Worm (Caenorhabditis elegans) whole organism, L3 larva: Measurements from ENCODE around the gene str-229.

ENCODE experiments used
- ZK546.5 ChIP-seq: sonication (generic microtip); optimal IDR thresholded peaks from 2 replicates; lab custom pipeline; 2017; ENCODE audit warnings: missing biosample characterization, missing genetic modification characterization
- aly-2 ChIP-seq: fragments of 150-350 bp; optimal IDR thresholded peaks from 2 replicates; lab custom pipeline; 2014; ENCODE audit warnings: missing biosample characterization, missing genetic modification characterization
- ceh-16 ChIP-seq: sonication (generic microtip); optimal IDR thresholded peaks from 2 replicates; lab custom pipeline; 2017; ENCODE audit warnings: missing biosample characterization, missing genetic modification characterization
- ceh-28 ChIP-seq: fragments of 150-350 bp; optimal IDR thresholded peaks from 2 replicates; lab custom pipeline; 2014; ENCODE audit warnings: missing biosample characterization, missing genetic modification reagents, missing genetic modification characterization
- ceh-82 ChIP-seq: fragments of 150-350 bp; optimal IDR thresholded peaks from 2 replicates; lab custom pipeline; 2014; ENCODE audit warnings: missing biosample characterization, missing genetic modification characterization
- daf-12 ChIP-seq: fragments of 150-350 bp; optimal IDR thresholded peaks from 2 replicates; lab custom pipeline; 2014; ENCODE audit warnings: missing biosample characterization, missing genetic modification reagents, missing genetic modification characterization
- egl-5 ChIP-seq: fragments of 150-350 bp; optimal IDR thresholded peaks from 2 replicates; lab custom pipeline; 2017; ENCODE audit warnings: missing biosample characterization, missing genetic modification reagents, missing genetic modification characterization, inconsistent platforms
- elt-1 ChIP-seq: fragments of 150-350 bp; optimal IDR thresholded peaks from 2 replicates; lab custom pipeline; 2014; ENCODE audit warnings: missing biosample characterization, missing genetic modification characterization
- elt-3 ChIP-seq, 3 experiments: fragments of 150-350 bp in 1 of 3; sonication (generic microtip) in 2 of 3; optimal IDR thresholded peaks; 2 replicates in 2 of 3; 4 replicates in 1 of 3; lab custom pipeline; 2014 to 2017; ENCODE audit warnings: missing biosample characterization in 3 of 3, missing genetic modification characterization in 3 of 3
- eor-1 ChIP-seq, 2 experiments: fragments of 150-350 bp; optimal IDR thresholded peaks; 2 replicates each; lab custom pipeline; 2014 to 2018; ENCODE audit warnings: missing biosample characterization in 2 of 2, missing genetic modification characterization in 2 of 2
- fkh-10 ChIP-seq: sonication (generic microtip); optimal IDR thresholded peaks from 2 replicates; lab custom pipeline; 2017; ENCODE audit warnings: missing biosample characterization, missing genetic modification reagents, missing genetic modification characterization
- jun-1 ChIP-seq: fragments of 150-350 bp; optimal IDR thresholded peaks from 2 replicates; lab custom pipeline; 2014; ENCODE audit warnings: missing biosample characterization, missing genetic modification reagents, missing genetic modification characterization
- lin-15B ChIP-seq: fragments of 150-350 bp; optimal IDR thresholded peaks from 2 replicates; lab custom pipeline; 2014; ENCODE audit warnings: missing biosample characterization, missing genetic modification characterization
- lin-39 ChIP-seq: fragments of 150-350 bp; optimal IDR thresholded peaks from 2 replicates; lab custom pipeline; 2018; ENCODE audit warnings: missing biosample characterization, missing genetic modification reagents, missing genetic modification characterization
- lsy-12 ChIP-seq: sonication (generic microtip); optimal IDR thresholded peaks from 2 replicates; lab custom pipeline; 2016; ENCODE audit warnings: mild to moderate bottlenecking, missing genetic modification characterization, missing compliant biosample characterization
- nfya-1 ChIP-seq: sonication (generic microtip); optimal IDR thresholded peaks from 2 replicates; lab custom pipeline; 2017; ENCODE audit warnings: missing genetic modification characterization, mild to moderate bottlenecking, missing compliant biosample characterization, antibody characterized with exemption, moderate library complexity; ENCODE audit not compliant: insufficient read depth
- nhr-11 ChIP-seq: fragments of 150-350 bp; optimal IDR thresholded peaks from 2 replicates; lab custom pipeline; 2014; ENCODE audit warnings: missing biosample characterization, missing genetic modification characterization
- nhr-12 ChIP-seq: fragments of 150-350 bp; optimal IDR thresholded peaks from 2 replicates; lab custom pipeline; 2014; ENCODE audit warnings: missing biosample characterization, missing genetic modification characterization
- nhr-23 ChIP-seq: fragments of 150-350 bp; optimal IDR thresholded peaks from 2 replicates; lab custom pipeline; 2014; ENCODE audit warnings: missing biosample characterization, missing genetic modification reagents, missing genetic modification characterization
- nhr-237 ChIP-seq: fragments of 150-350 bp; optimal IDR thresholded peaks from 2 replicates; lab custom pipeline; 2014; ENCODE audit warnings: missing biosample characterization, missing genetic modification characterization
- nhr-43 ChIP-seq: sonication (generic microtip); optimal IDR thresholded peaks from 2 replicates; lab custom pipeline; 2016; ENCODE audit warnings: mild to moderate bottlenecking, missing genetic modification characterization, missing compliant biosample characterization; ENCODE audit not compliant: poor library complexity, severe bottlenecking
- nhr-67 ChIP-seq: fragments of 150-350 bp; optimal IDR thresholded peaks from 2 replicates; lab custom pipeline; 2014; ENCODE audit warnings: missing biosample characterization, missing genetic modification characterization
- nhr-76 ChIP-seq: fragments of 150-350 bp; sonication (generic microtip); optimal IDR thresholded peaks from 5 replicates; lab custom pipeline; 2014; ENCODE audit warnings: missing biosample characterization, missing genetic modification characterization
- pqm-1 ChIP-seq: fragments of 150-350 bp; optimal IDR thresholded peaks from 2 replicates; lab custom pipeline; 2017; ENCODE audit warnings: missing biosample characterization, missing genetic modification characterization, inconsistent platforms
- sea-2 ChIP-seq: fragments of 150-350 bp; sonication (generic microtip); optimal IDR thresholded peaks from 4 replicates; lab custom pipeline; 2014; ENCODE audit warnings: missing biosample characterization, missing genetic modification reagents, missing genetic modification characterization
- skn-1 ChIP-seq: fragments of 150-350 bp; optimal IDR thresholded peaks from 2 replicates; lab custom pipeline; 2014; ENCODE audit warnings: missing biosample characterization, missing genetic modification characterization
- snpc-4 ChIP-seq: fragments of 150-350 bp; optimal IDR thresholded peaks from 2 replicates; lab custom pipeline; 2014; ENCODE audit warnings: missing biosample characterization, missing genetic modification characterization
- tbx-2 ChIP-seq: sonication (generic microtip); optimal IDR thresholded peaks from 2 replicates; lab custom pipeline; 2016; ENCODE audit warnings: mild to moderate bottlenecking, missing genetic modification characterization, missing compliant biosample characterization
- unc-39 ChIP-seq: sonication (generic microtip); optimal IDR thresholded peaks from 4 replicates; lab custom pipeline; 2017; ENCODE audit warnings: missing biosample characterization, missing genetic modification characterization
- ztf-4 ChIP-seq: fragments of 150-350 bp; optimal IDR thresholded peaks from 2 replicates; lab custom pipeline; 2014; ENCODE audit warnings: missing biosample characterization, missing genetic modification characterization

str-229 gene

DNA sequence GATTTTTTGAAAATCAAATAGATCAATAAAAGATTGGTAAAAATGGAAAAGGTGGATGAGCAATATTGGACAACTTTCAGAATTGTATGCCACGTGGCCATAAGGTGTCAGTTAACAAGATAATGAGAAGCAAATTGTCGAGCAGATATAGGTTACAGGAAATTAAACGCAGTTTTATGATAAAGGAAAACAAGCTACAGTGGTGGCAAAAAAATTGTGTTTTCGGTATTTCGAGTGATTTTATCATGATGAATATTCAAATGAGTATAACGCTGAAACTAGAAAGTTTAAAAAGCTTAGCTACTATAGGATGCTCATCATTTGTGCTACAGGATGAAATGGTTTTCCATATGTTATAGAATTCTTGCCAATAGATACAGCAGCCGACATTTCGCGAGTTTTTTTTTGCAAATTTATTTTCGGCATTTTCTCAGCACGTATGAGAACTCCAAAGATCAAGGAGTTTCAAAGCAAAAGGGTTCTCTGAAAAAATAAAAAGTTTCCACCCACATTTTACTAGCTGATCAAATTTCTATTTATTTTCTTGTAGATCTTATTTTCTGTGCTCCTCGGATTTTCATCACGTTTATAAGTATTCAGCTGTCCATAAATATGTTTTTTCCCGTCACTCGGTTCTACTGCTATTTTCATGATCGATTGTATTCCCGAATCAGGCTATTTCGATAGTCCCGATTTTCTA, at the start of gene str-229, which contains the start of gene srh-190:
Gene str-229 (minus strand): TSS at position 101 of the 700 bp plus-strand sequence.
Gene srh-190 (plus strand): TSS at position 650 of the 700 bp plus-strand sequence.
- TF ChIP-seq nhr-237 (no peak), tbx-2 (tag; lab: Kevin White, UChicago) (no peak), daf-12 (tag; lab: Kevin White, UChicago) (no peak), lin-39 (tag; lab: Kevin White, UChicago) (no peak), ZK546.5 (tag; lab: Kevin White, UChicago) (no peak), nfya-1 (tag; lab: Kevin White, UChicago) (no peak), elt-3 (tag; optimal IDR thresholded peaks at IDR 0.05; lab: Kevin White, UChicago) (no peak)

DNA sequence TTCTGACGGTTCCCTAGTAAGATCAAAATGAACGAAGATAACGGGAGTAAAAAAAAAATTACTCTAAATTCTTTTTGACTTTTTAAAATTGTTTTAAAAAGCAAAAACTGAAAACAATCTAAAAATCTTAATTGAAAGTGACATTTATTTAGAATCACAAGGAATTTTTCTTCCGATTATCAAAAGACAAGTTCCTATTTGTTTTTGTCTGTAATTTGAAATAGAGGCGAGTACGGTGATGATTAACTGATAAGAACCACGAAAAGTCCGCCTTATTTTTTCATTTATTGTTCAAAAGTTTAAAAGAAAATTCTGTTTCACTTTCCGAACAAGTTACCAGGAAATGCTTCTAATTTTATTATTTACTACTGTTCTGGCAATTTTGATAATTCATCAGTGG, 47.4 kb upstream of the str-229 start, which contains the start of gene dach-1:
Gene dach-1 (plus strand): TSS at position 301 of the 400 bp plus-strand sequence.
- TF ChIP-seq egl-5 (tag; lab: Kevin White, UChicago), result no peak
- TF ChIP-seq eor-1 (tag; optimal IDR thresholded peaks at IDR 0.05; lab: Kevin White, UChicago), result no peak
- TF ChIP-seq nhr-43 (tag; lab: Kevin White, UChicago), result no peak
- no peak for TF ChIP-seq lin-39 (tag; lab: Kevin White, UChicago)
- no peak for TF ChIP-seq nhr-11 (tag; lab: Kevin White, UChicago)
- no peak for TF ChIP-seq nhr-12
- TF ChIP-seq lin-15B, result no peak
- no peak for TF ChIP-seq nhr-23
- no peak for TF ChIP-seq pqm-1 (tag; lab: Kevin White, UChicago)

- TF ChIP-seq ceh-28 (tag; lab: Kevin White, UChicago) (no peak), lsy-12 (tag; lab: Kevin White, UChicago) (no peak), ZK546.5 (tag; lab: Kevin White, UChicago) (no peak), nhr-23 (no peak), nhr-76 (tag; lab: Kevin White, UChicago) (no peak), skn-1 (tag; lab: Kevin White, UChicago) (no peak)
- TF ChIP-seq, all 47 proteins: peak for 0
Observed at ce11 chrV:3945053-3945452, 42.7 kb upstream of the str-229 start, which contains the start of gene cyp-35B3. cyp-35B3 (plus strand) TSS chrV:3945353.

DNA sequence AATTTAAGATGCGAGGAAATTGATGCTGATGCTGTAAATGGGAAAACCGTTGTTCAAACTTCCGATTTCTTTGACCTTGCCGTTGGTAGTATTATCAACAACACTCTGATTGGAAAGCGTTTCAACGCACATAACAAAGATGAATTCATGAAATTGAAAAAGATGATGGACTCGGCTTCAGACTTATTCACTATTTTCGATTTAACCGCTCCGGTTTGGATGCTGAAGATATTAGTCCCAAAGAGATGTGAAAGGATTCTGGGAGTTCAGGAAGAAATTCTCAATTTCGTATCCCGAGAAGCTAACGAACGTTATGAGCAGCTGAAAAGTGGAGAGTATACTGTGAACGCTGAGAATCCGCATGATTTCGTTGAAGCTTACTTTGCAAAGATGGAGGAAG, 41.0 kb upstream of the str-229 start:
- no peak for TF ChIP-seq nfya-1 (tag; lab: Kevin White, UChicago)
- TF ChIP-seq, all 47 proteins: peak for 0

DNA sequence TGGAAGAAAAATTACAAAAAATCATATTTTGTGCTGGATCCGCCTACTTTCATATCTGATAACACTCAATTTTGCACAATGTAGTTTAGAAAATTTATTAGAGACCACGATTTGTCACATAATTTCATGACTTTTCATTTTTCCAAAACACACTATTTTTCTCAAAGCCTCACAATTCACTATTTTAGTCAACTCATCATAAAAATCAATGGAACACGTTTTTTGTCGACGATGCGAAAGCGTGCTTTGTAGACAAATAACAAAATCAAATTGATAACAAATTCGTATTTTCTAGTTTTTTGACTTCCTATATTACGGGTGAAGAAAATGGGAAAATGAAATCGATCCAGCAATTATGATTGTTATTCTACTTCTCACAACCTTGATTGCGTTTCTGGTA, 39.5 kb upstream of the str-229 start, which contains the start of gene cyp-35B2:
Gene cyp-35B2 (plus strand): TSS at position 301 of the 400 bp plus-strand sequence.
- TF ChIP-seq nhr-67 (tag; lab: Kevin White, UChicago) (no peak), ztf-4 (tag; lab: Kevin White, UChicago) (no peak), fkh-10 (GFP tag; lab: Kevin White, UChicago) (no peak), unc-39 (tag; lab: Kevin White, UChicago) (no peak), elt-3 (tag; optimal IDR thresholded peaks at IDR 0.05; lab: Kevin White, UChicago) (no peak), snpc-4 (tag; lab: Kevin White, UChicago) (no peak), ceh-82 (tag; lab: Kevin White, UChicago) (no peak), ceh-16 (tag; lab: Kevin White, UChicago) (no peak), pqm-1 (tag; lab: Kevin White, UChicago) (no peak), elt-1 (tag; lab: Kevin White, UChicago) (no peak), nfya-1 (tag; lab: Kevin White, UChicago) (no peak), ZK546.5 (tag; lab: Kevin White, UChicago) (no peak), nhr-76 (tag; lab: Kevin White, UChicago) (no peak), jun-1 (tag; lab: Kevin White, UChicago) (no peak), eor-1 (tag; optimal IDR thresholded peaks at IDR 0.05; lab: Kevin White, UChicago) (no peak), aly-2 (no peak), sea-2 (no peak), skn-1 (tag; lab: Kevin White, UChicago) (no peak), tbx-2 (tag; lab: Kevin White, UChicago) (no peak)
